Fruit fly (Drosophila melanogaster) whole organism, pupa: ENCODE measurements around the gene sdk.

Source experiments
- CG10348 ChIP-seq: fragments of 200-800 bp; sonication (Bioruptor generic); IDR thresholded peaks from 2 replicates; pipeline ENCODE4 v1.3.6; 2022; ENCODE audit warnings: missing biosample characterization, missing genetic modification characterization
- CG12605 ChIP-seq: fragments of 200-800 bp; sonication (Bioruptor generic); IDR thresholded peaks from 2 replicates; pipeline ENCODE4 v1.3.6; 2022; ENCODE audit warnings: missing biosample characterization, missing genetic modification characterization
- CG13204 ChIP-seq: fragments of 200-800 bp; sonication (Bioruptor generic); optimal IDR thresholded peaks from 2 replicates; lab custom pipeline; 2018; ENCODE audit warnings: missing biosample characterization, mild to moderate bottlenecking, missing genetic modification characterization, moderate library complexity
- CG14655 ChIP-seq: fragments of 200-800 bp; sonication (Bioruptor generic); optimal IDR thresholded peaks from 3 replicates; lab custom pipeline; 2017; ENCODE audit warnings: mild to moderate bottlenecking, missing biosample characterization, missing genetic modification reagents, missing genetic modification characterization
- CG15710 ChIP-seq: fragments of 200-800 bp; sonication (Bioruptor generic); optimal IDR thresholded peaks from 2 replicates; lab custom pipeline; 2018; ENCODE audit warnings: missing biosample characterization, mild to moderate bottlenecking, missing genetic modification characterization, moderate library complexity
- CG17806 ChIP-seq: fragments of 200-800 bp; sonication (Bioruptor generic); optimal IDR thresholded peaks from 2 replicates; lab custom pipeline; 2018; ENCODE audit warnings: missing biosample characterization, mild to moderate bottlenecking, missing genetic modification characterization, moderate library complexity
- CG32121 ChIP-seq: fragments of 200-800 bp; sonication (Bioruptor generic); IDR thresholded peaks from 2 replicates; pipeline ENCODE4 v1.3.6; 2022; ENCODE audit warnings: missing biosample characterization, missing genetic modification characterization
- CG34367 ChIP-seq: fragments of 200-800 bp; sonication (Bioruptor generic); optimal IDR thresholded peaks from 2 replicates; lab custom pipeline; 2018; ENCODE audit warnings: missing biosample characterization, mild to moderate bottlenecking, missing genetic modification characterization
- CG4496 ChIP-seq: fragments of 200-800 bp; sonication (Bioruptor generic); IDR thresholded peaks from 3 replicates; pipeline ENCODE4 v1.3.6; 2022; ENCODE audit warnings: missing biosample characterization, missing genetic modification characterization
- CG8159 ChIP-seq: fragments of 200-800 bp; sonication (Bioruptor generic); optimal IDR thresholded peaks from 3 replicates; lab custom pipeline; 2018; ENCODE audit warnings: missing biosample characterization, mild to moderate bottlenecking, missing genetic modification characterization, moderate library complexity
- CG8301 ChIP-seq: fragments of 200-800 bp; sonication (Bioruptor generic); optimal IDR thresholded peaks from 2 replicates; lab custom pipeline; 2018; ENCODE audit warnings: missing biosample characterization, mild to moderate bottlenecking, missing genetic modification characterization
- CG9948 ChIP-seq: fragments of 200-800 bp; sonication (Bioruptor generic); optimal IDR thresholded peaks from 2 replicates; lab custom pipeline; 2018; ENCODE audit warnings: missing biosample characterization, mild to moderate bottlenecking, missing genetic modification characterization, moderate library complexity
- D1 ChIP-seq: fragments of 200-800 bp; sonication (Bioruptor generic); optimal IDR thresholded peaks from 2 replicates; lab custom pipeline; 2018; ENCODE audit warnings: missing biosample characterization, mild to moderate bottlenecking, missing genetic modification characterization, moderate library complexity
- EcR ChIP-seq: fragments of 200-800 bp; sonication (Bioruptor generic); optimal IDR thresholded peaks from 3 replicates; lab custom pipeline; 2019; ENCODE audit warnings: missing biosample characterization, missing genetic modification characterization, mild to moderate bottlenecking, moderate library complexity, missing genetic modification reagents
- Ets98B ChIP-seq: fragments of 200-800 bp; sonication (Bioruptor generic); IDR thresholded peaks from 2 replicates; pipeline ENCODE4 v1.3.6; 2022; ENCODE audit warnings: missing biosample characterization, missing genetic modification characterization
- Pif1A ChIP-seq: fragments of 200-800 bp; sonication (Bioruptor generic); optimal IDR thresholded peaks from 3 replicates; lab custom pipeline; 2016; ENCODE audit warnings: missing biosample characterization, missing genetic modification characterization
- Pif1B ChIP-seq: fragments of 200-800 bp; sonication (Bioruptor generic); optimal IDR thresholded peaks from 3 replicates; lab custom pipeline; 2016; ENCODE audit warnings: missing biosample characterization, missing genetic modification characterization
- Snoo ChIP-seq: fragments of 200-800 bp; sonication (Bioruptor generic); optimal IDR thresholded peaks from 3 replicates; lab custom pipeline; 2017; ENCODE audit warnings: missing biosample characterization, mild to moderate bottlenecking, missing genetic modification characterization, inconsistent platforms
- fd96Ca ChIP-seq: fragments of 200-800 bp; sonication (Bioruptor generic); IDR thresholded peaks from 3 replicates; pipeline ENCODE4 v1.3.6; 2022; ENCODE audit warnings: missing biosample characterization, missing genetic modification characterization
- gl ChIP-seq: fragments of 200-800 bp; sonication (Bioruptor generic); optimal IDR thresholded peaks from 2 replicates; lab custom pipeline; 2018; ENCODE audit warnings: missing biosample characterization, mild to moderate bottlenecking, missing genetic modification characterization
- rn ChIP-seq: fragments of 200-800 bp; sonication (Bioruptor generic); IDR thresholded peaks from 2 replicates; pipeline ENCODE4 v1.3.6; 2022; ENCODE audit warnings: missing biosample characterization, missing genetic modification characterization

The sdk gene

DNA sequence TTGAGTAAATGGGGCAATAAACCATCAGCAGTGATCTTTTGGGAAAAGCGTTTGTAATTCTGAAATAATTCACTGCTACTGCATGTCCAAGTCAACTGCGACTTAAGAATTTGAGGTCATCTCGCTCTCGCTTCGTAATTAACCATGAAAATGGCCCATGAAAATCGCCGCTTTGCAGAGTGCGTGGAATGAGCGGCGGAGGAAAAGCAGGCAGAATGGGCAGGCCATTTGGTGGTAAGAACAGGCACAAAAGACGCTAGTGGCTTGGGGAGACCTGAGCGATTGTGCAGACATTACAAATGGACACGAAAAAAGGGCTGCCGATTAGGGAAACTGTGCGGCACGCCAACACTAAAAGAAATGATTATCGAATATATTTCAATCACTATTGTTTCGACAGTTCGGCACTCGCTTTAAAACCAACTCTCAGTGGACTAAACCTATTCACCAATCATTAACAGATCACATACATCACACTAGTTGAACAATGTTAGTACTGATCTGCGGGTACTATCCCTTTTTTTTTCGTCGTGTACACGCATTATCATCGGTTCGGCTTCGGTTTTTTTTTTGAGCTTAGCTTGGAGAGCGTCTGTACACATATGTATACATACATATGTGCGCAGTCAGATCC lies 84.9 kb downstream of the sdk start:
- TF ChIP-seq CG34367 (peak; percentile 19), D1 (no peak), CG12605 (GFP tag; lab: Robert Waterston, UW) (no peak), CG17806 (tag; lab: Kevin White, UChicago) (peak; percentile 43), CG9948 (tag; lab: Kevin White, UChicago) (peak; percentile 39), CG8159 (tag; lab: Kevin White, UChicago) (peak; percentile 28), CG14655 (GFP tag; lab: Kevin White, UChicago) (peak; percentile 9)

DNA sequence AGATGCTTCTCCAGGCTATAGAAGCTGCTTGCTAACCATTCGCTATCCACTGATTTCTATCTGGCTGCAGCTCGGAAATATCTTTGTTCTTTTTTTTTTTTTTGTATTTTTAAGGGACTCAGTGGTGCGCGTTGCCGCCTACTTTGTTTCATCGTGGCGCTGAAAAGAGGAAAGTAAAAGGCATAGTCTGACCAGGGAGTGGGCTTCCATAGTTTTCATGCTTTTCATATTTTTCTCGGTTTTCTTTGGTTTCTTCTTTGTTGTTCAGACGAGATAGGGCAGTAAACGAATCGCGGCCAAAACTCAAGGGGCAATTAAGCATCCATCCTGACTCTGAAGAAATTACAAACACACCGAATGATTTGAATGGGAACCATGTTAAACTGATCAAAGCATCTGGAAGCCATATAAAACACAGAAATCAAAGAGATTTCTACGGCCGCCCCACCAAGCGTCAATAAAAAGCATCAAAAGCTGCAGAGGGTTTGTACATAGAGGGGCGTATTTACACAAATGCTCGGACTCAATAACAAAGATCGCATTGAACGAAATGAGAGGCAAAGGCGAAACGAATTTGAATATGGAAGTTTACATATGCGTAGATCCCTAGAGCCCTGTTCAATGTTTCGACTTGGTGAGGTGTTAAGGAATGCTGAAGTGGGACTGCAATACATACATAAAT lies 85.8 kb downstream of the sdk start:
- TF ChIP-seq CG17806 (tag; lab: Kevin White, UChicago), result no peak
- no peak for TF ChIP-seq D1
- TF ChIP-seq CG34367, result no peak
- no peak for TF ChIP-seq CG12605 (GFP tag; lab: Robert Waterston, UW)
- no peak for TF ChIP-seq Pif1B (GFP tag; lab: Kevin White, UChicago)
- TF ChIP-seq CG13204 (GFP tag; lab: Kevin White, UChicago), result no peak
- TF ChIP-seq gl (tag; lab: Kevin White, UChicago), result no peak
- TF ChIP-seq rn, result no peak
- TF ChIP-seq EcR (GFP tag; lab: Kevin White, UChicago), result no peak
- no peak for TF ChIP-seq fd96Ca
- no peak for TF ChIP-seq Ets98B (GFP tag; lab: Robert Waterston, UW)
- TF ChIP-seq CG9948 (tag; lab: Kevin White, UChicago), result no peak
- TF ChIP-seq CG10348, result no peak
- no peak for TF ChIP-seq CG14655 (GFP tag; lab: Kevin White, UChicago)
- no peak for TF ChIP-seq Pif1A (GFP tag; lab: Kevin White, UChicago)
- TF ChIP-seq CG32121 (GFP tag; lab: Robert Waterston, UW), result no peak
- no peak for TF ChIP-seq Snoo
- no peak for TF ChIP-seq CG8301 (tag; lab: Kevin White, UChicago)

DNA sequence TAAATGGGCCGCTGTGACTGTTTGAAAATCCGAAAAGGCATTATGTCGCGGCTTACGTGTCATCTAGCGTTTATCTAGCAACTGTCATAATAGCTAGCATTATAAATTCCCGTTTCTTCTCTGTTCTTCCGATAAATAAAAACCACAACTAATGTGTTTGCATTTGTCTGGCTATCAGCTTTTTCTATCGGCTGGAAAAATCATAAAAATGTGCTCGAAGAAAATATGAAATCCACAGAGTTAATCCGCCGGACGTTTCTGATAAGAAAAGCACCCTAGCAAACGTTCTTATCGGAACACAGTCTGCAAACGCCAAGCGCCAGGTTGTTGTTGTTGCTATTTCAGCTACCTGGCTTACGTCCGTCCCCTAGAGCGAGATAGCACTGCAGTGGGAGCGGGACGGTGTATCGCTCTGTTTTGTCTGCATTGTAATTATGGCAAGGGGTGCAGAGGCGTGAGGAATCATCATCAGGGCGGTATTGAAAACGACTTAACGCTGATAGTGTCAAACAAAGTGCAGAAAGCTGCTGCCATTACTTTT lies 87.6 kb downstream of the sdk start:
- TF ChIP-seq D1 (no peak), CG15710 (tag; lab: Kevin White, UChicago) (no peak), CG9948 (tag; lab: Kevin White, UChicago) (no peak), gl (tag; lab: Kevin White, UChicago) (no peak), Snoo (no peak), CG4496 (GFP tag; lab: Robert Waterston, UW) (no peak), EcR (GFP tag; lab: Kevin White, UChicago) (no peak), CG14655 (GFP tag; lab: Kevin White, UChicago) (no peak), CG13204 (GFP tag; lab: Kevin White, UChicago) (no peak), CG8301 (tag; lab: Kevin White, UChicago) (no peak), CG8159 (tag; lab: Kevin White, UChicago) (no peak), CG32121 (GFP tag; lab: Robert Waterston, UW) (no peak), Pif1A (GFP tag; lab: Kevin White, UChicago) (no peak), Pif1B (GFP tag; lab: Kevin White, UChicago) (no peak)

DNA sequence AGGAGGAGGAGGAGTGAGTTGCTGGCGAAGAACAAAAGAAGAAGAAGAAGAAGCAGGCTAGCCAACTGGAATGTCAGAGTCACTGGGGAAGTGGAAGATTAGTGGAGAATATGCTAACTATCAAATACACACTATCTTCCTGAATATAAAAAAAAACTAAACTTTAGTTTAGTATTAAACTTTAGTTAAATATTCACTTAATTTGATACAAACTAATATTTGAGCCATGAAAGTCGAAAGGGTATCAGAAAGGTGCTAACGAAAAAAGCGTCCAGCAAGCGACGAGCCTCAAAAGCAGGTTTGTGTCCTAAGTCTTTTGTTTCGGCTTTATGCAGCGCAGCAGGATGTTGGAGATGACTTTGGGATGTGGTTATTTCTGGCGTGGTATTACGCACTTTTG lies 88.5 kb downstream of the sdk start:
- TF ChIP-seq CG15710 (tag; lab: Kevin White, UChicago) (peak; percentile 84), D1 (no peak), rn (no peak; the same call in 1 of the 2 replicates), CG12605 (GFP tag; lab: Robert Waterston, UW) (peak; percentile 71; the same call in 1 of the 2 replicates), gl (tag; lab: Kevin White, UChicago) (peak; percentile 56), CG14655 (GFP tag; lab: Kevin White, UChicago) (peak; percentile 78), CG34367 (peak; percentile 74), Snoo (peak; percentile 59), CG8159 (tag; lab: Kevin White, UChicago) (peak; percentile 80), CG8301 (tag; lab: Kevin White, UChicago) (peak; percentile 71), Ets98B (GFP tag; lab: Robert Waterston, UW) (peak; percentile 40; the same call in 1 of the 2 replicates), CG4496 (GFP tag; lab: Robert Waterston, UW) (peak; percentile 64; the same call in 1 of the 3 replicates), fd96Ca (peak; percentile 57; the same call in 1 of the 3 replicates), CG17806 (tag; lab: Kevin White, UChicago) (peak; percentile 83), CG32121 (GFP tag; lab: Robert Waterston, UW) (no peak), EcR (GFP tag; lab: Kevin White, UChicago) (no peak), Pif1A (GFP tag; lab: Kevin White, UChicago) (peak; percentile 74), CG13204 (GFP tag; lab: Kevin White, UChicago) (peak; percentile 1), CG9948 (tag; lab: Kevin White, UChicago) (peak; percentile 78), Pif1B (GFP tag; lab: Kevin White, UChicago) (peak; percentile 62), CG10348 (no peak)
- TF ChIP-seq, all 21 proteins: peak for 16

DNA sequence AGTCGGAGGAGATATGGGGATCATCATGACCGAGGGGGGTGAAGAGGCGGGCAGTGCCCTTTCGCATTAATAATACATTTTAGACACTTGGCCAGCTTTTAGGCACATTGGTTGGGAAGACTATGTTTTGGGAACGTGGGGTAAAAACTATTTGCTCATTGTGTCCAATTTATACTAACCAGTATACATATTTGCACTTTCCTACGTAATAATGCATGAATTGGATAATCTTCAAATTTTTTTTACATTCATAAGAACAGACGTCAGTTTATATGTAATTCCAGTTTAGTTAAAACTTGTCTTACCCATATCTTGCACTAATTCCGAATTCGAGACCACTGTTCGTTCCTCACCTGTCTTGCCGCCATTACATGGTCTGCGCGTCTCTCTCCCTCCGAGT lies 92.7 kb downstream of the sdk start:
- TF ChIP-seq Ets98B (GFP tag; lab: Robert Waterston, UW) (0 out of 2 replicates have a peak, but pooled peaks have one; percentile 14), CG34367 (peak; percentile 20), CG14655 (GFP tag; lab: Kevin White, UChicago) (no peak), D1 (no peak), CG10348 (no peak), Pif1B (GFP tag; lab: Kevin White, UChicago) (peak; percentile 56), CG12605 (GFP tag; lab: Robert Waterston, UW) (no peak), fd96Ca (no peak), CG17806 (tag; lab: Kevin White, UChicago) (peak; percentile 40), EcR (GFP tag; lab: Kevin White, UChicago) (peak; percentile 52), CG4496 (GFP tag; lab: Robert Waterston, UW) (0 out of 3 replicates have a peak, but pooled peaks have one; percentile 11), CG8159 (tag; lab: Kevin White, UChicago) (peak; percentile 60), Pif1A (GFP tag; lab: Kevin White, UChicago) (peak; percentile 35), CG13204 (GFP tag; lab: Kevin White, UChicago) (peak; percentile 29), gl (tag; lab: Kevin White, UChicago) (peak; percentile 1), CG8301 (tag; lab: Kevin White, UChicago) (peak; percentile 55), CG15710 (tag; lab: Kevin White, UChicago) (peak; percentile 59), Snoo (peak; percentile 32), CG32121 (GFP tag; lab: Robert Waterston, UW) (0 out of 2 replicates have a peak, but pooled peaks have one; percentile 16), rn (no peak), CG9948 (tag; lab: Kevin White, UChicago) (peak; percentile 49)
